Fruit fly (Drosophila melanogaster): ENCODE measurements around the gene kon.
A peak's percentile ranks its signal among the peaks of the same experiment; 100 is the strongest.

Gene kon

DNA sequence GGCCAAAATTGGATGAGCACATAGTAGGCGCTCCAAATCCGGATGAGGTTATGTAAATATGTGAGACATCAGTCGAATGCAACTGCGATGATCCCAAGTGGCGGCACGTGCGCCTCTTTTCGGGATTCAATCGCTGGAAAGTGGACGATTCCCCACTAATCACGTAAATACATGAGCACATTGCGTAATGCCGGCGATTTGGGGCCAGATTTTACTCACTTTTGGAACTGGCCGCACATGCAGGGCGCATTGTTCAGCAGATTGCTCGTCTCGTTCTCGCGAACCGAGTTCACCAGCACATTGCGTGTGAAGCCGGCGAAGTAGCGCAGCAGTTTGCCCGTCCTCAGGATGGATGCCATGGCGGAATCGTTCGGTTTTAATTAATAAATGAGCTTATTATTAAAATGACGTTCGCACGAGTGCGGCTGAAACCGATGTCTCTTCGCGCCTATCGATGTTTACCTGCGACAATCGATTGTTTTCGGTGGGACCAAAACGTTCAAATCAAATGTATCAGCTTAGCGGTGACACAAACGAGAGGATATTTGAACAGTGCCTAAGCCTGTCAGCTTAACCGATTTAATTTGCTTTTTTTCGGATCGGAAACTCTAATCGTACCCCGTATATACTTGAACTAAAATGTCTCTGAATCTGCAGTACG, 49.5 kb downstream of the kon start, which contains the start of the genes bsf and Ntf-2r (continued):
- TF ChIP-seq dm (GFP tag; optimal IDR thresholded peaks at IDR 0.05) (peak; percentile 63), trem (tag; optimal IDR thresholded peaks at IDR 0.05) (peak; percentile 33), CG3995 (GFP tag; optimal IDR thresholded peaks at IDR 0.05) (peak; percentile 77), H15 (GFP tag; IDR thresholded peaks at IDR 0.05) (no peak), CG9797 (GFP tag; optimal IDR thresholded peaks at IDR 0.05) (peak; percentile 77), CG3847 (GFP tag; IDR thresholded peaks at IDR 0.05) (0 out of 2 replicates have a peak, but pooled peaks have one; percentile 41), cad (GFP tag; optimal IDR thresholded peaks at IDR 0.05) (no peak), Drgx (GFP tag; IDR thresholded peaks at IDR 0.05) (0 out of 2 replicates have a peak, but pooled peaks have one; percentile 6), CG1603 (tag; optimal IDR thresholded peaks at IDR 0.05) (peak; percentile 76), YL-1 (GFP tag; optimal IDR thresholded peaks at IDR 0.05) (peak; percentile 55), CG1024 (GFP tag; IDR thresholded peaks at IDR 0.05) (no peak), Rfx (GFP tag; IDR thresholded peaks at IDR 0.05) (0 out of 2 replicates have a peak, but pooled peaks have one; percentile 9), unc-4 (GFP tag; IDR thresholded peaks at IDR 0.05; ENCODE audit: partially characterized antibody) (peak; percentile 90), mld (GFP tag; IDR thresholded peaks at IDR 0.05; ENCODE audit: partially characterized antibody) (peak; percentile 69; the same call in 2 of the 3 replicates), E2f2 (GFP tag; IDR thresholded peaks at IDR 0.05) (peak; percentile 76), Ptx1 (GFP tag; IDR thresholded peaks at IDR 0.05) (0 out of 2 replicates have a peak, but pooled peaks have one; percentile 11), CG34422 (GFP tag; IDR thresholded peaks at IDR 0.05) (peak; percentile 78; the same call in 2 of the 3 replicates), CG4617 (GFP tag; optimal IDR thresholded peaks at IDR 0.05; ENCODE audit: borderline replicate concordance) (peak; percentile 43), chinmo (GFP tag; IDR thresholded peaks at IDR 0.05; ENCODE audit: partially characterized antibody) (peak; percentile 75; the same call in 1 of the 4 replicates), CG7372 (GFP tag; IDR thresholded peaks at IDR 0.05) (no peak), Sry-δ (GFP tag; optimal IDR thresholded peaks at IDR 0.05) (peak; percentile 79), Scr (GFP tag; IDR thresholded peaks at IDR 0.05; ENCODE audit: partially characterized antibody) (peak; percentile 88), hb (GFP tag; IDR thresholded peaks at IDR 0.05; ENCODE audit: partially characterized antibody) (peak; percentile 87), CG17186 (GFP tag; optimal IDR thresholded peaks at IDR 0.05) (peak; percentile 53), odd (GFP tag; optimal IDR thresholded peaks at IDR 0.05) (no peak), Med (GFP tag) (peak; percentile 86), Hr51 (GFP tag; optimal IDR thresholded peaks at IDR 0.05) (no peak), CG18011 (GFP tag; optimal IDR thresholded peaks at IDR 0.05) (no peak), disco-r (GFP tag; optimal IDR thresholded peaks at IDR 0.05) (no peak), Dref (GFP tag; IDR thresholded peaks at IDR 0.05) (peak; percentile 93), D (optimal IDR thresholded peaks at IDR 0.05) (no peak), D (GFP tag; optimal IDR thresholded peaks at IDR 0.05) (no peak)

DNA sequence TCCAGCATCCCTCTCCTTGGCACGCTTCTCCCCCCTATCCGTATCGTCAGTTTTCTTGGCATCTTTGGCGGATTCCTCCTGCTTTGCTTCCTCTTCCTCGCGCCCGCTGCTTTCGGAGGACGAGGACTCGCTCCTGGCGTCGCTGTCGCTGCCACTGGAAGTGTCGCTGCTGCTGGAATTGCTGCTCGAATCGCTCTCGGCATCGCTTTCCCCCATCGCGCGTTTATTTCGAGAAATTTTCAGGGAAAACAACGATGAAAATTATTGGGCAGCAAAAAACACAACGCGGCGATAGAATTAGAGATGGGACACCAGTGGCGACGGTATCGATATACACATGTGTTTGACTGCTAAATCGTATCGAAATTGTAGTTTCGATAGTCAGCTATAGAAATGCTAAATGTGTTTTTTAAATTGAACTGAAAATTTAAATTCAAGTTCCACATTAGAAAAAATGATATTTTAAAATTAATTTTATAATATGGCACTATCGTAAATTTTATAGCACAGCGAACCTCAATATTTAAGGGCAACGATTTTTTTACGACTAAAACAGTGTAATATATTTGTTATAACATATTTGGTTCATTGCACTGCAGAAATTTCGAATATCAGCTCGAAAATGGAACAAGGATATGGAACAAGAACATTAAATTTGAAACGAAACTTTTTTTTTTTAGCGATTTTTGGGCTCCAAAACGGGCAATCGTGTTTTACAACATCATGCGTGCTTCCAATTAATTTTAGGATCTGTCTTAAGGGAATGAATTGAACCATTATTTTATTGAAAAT, 54.9 kb downstream of the kon start, which contains the start of gene ncm:
ncm (minus strand) TSS at position 319 of the 792 bp plus-strand sequence.
- TF ChIP-seq chif (GFP tag; optimal IDR thresholded peaks at IDR 0.05): no peak
- TF ChIP-seq CG8281 (tag; optimal IDR thresholded peaks at IDR 0.05): no peak
- TF ChIP-seq CG13287 (GFP tag; IDR thresholded peaks at IDR 0.05; ENCODE audit: partially characterized antibody): peak; percentile 94
- TF ChIP-seq Dek (tag; optimal IDR thresholded peaks at IDR 0.05): no peak
- TF ChIP-seq tx (GFP tag; optimal IDR thresholded peaks at IDR 0.05): no peak
- TF ChIP-seq CG5953 (GFP tag; IDR thresholded peaks at IDR 0.05): no peak
- no peak for TF ChIP-seq CG5180 (GFP tag; optimal IDR thresholded peaks at IDR 0.05)
- peak; percentile 33 for TF ChIP-seq lilli (GFP tag; optimal IDR thresholded peaks at IDR 0.05)
- no peak for TF ChIP-seq Dbx (GFP tag; IDR thresholded peaks at IDR 0.05)
- TF ChIP-seq lmd (GFP tag; IDR thresholded peaks at IDR 0.05): no peak
- peak; percentile 79 for TF ChIP-seq row (GFP tag; IDR thresholded peaks at IDR 0.05)
- TF ChIP-seq zfh1 (GFP tag; IDR thresholded peaks at IDR 0.05): peak; percentile 15; the same call in 1 of the 3 replicates
- no peak for TF ChIP-seq trh (GFP tag; optimal IDR thresholded peaks at IDR 0.05)
- no peak for TF ChIP-seq dati (GFP tag; IDR thresholded peaks at IDR 0.05)
- no peak for TF ChIP-seq rib (GFP tag; IDR thresholded peaks at IDR 0.05)
- no peak for TF ChIP-seq seq (GFP tag; IDR thresholded peaks at IDR 0.05)
- no peak for TF ChIP-seq btn (GFP tag; optimal IDR thresholded peaks at IDR 0.05)
- TF ChIP-seq CG7372 (GFP tag; IDR thresholded peaks at IDR 0.05): no peak
